Comparison of ENCODE assay signal across 1 fruit fly cellular context in the genomic region with DNA sequence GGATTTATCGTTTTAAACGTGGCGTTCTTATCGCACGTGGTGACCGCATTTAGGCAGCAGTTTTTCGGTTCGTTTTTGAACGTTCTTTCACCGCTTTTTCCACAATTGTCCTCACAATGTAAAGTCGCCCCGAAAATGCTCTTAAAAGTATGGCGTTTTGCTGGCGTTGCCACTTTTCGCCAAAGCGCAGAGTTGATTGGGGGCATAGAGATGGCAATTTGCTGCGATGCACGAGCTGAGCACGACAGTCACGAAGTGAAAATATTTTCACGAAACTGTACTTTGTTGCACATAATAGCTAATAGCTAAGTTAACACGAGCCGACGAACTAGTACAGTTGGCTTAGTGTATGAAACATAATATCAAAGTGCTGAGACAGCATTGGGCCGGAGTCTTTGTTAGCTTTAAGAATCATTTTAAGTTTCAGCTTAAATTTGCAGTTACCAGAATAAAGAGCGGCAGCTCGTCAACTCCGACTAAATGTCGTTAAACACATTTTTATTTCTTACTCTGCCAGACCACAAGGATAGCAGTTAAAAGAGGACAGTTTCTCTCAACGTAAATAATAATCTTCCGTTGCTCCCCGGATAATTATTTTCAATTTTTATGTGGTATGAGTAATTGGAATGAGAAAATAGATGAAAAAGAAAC.
A peak's percentile ranks its signal among the peaks of the same experiment; 100 is the strongest.
TF ChIP-seq lines count a peak whose summit lies in the region.

A gene (minus strand): TSS at position 155 of the 651 bp plus-strand sequence.

TF ChIP-seq in whole organism, embryonic, 481 proteins besides CTCF, POLR2A, EP300 and RAD21 (continued from another document and continues in another):
- no peak for TF ChIP-seq CG12219 (GFP tag; optimal IDR thresholded peaks at IDR 0.05; lab: Kevin White, UChicago)
- no peak for TF ChIP-seq mirr (GFP tag; optimal IDR thresholded peaks at IDR 0.05; lab: Kevin White, UChicago)
- TF ChIP-seq so (GFP tag; IDR thresholded peaks at IDR 0.05; lab: Robert Waterston, UW): no peak
- no peak for TF ChIP-seq CG4854 (GFP tag; optimal IDR thresholded peaks at IDR 0.05; lab: Kevin White, UChicago)
- TF ChIP-seq CG12942 (GFP tag; optimal IDR thresholded peaks at IDR 0.05; lab: Kevin White, UChicago): no peak
- TF ChIP-seq cad (GFP tag; optimal IDR thresholded peaks at IDR 0.05; lab: Kevin White, UChicago): no peak
- TF ChIP-seq CG8765 (GFP tag; IDR thresholded peaks at IDR 0.05; lab: Robert Waterston, UW): peak; percentile 33; the same call in 1 of the 2 replicates
- TF ChIP-seq CG7963 (GFP tag; IDR thresholded peaks at IDR 0.05; lab: Robert Waterston, UW; ENCODE audit: partially characterized antibody): peak; percentile 94
- TF ChIP-seq HLH54F (GFP tag; optimal IDR thresholded peaks at IDR 0.05; lab: Kevin White, UChicago): peak; percentile 42
- TF ChIP-seq yki (optimal IDR thresholded peaks at IDR 0.05; lab: Kevin White, UChicago): no peak
- peak; percentile 54 for TF ChIP-seq CG12659 (GFP tag; optimal IDR thresholded peaks at IDR 0.05; lab: Kevin White, UChicago)
- TF ChIP-seq CG8944 (GFP tag; optimal IDR thresholded peaks at IDR 0.05; lab: Kevin White, UChicago): peak; percentile 39
- TF ChIP-seq slp2 (GFP tag; optimal IDR thresholded peaks at IDR 0.05; lab: Kevin White, UChicago): no peak
- peak; percentile 89 for TF ChIP-seq sna (GFP tag; IDR thresholded peaks at IDR 0.05; lab: Robert Waterston, UW; ENCODE audit: partially characterized antibody)
- TF ChIP-seq scrt (GFP tag; optimal IDR thresholded peaks at IDR 0.05; lab: Kevin White, UChicago): no peak
- TF ChIP-seq CG15696 (tag; optimal IDR thresholded peaks at IDR 0.05; lab: Kevin White, UChicago): no peak
- TF ChIP-seq CG12391 (tag; optimal IDR thresholded peaks at IDR 0.05; lab: Kevin White, UChicago): peak; percentile 2
- peak; percentile 65 for TF ChIP-seq YL-1 (GFP tag; optimal IDR thresholded peaks at IDR 0.05; lab: Kevin White, UChicago)
- TF ChIP-seq CG13287 (GFP tag; IDR thresholded peaks at IDR 0.05; lab: Robert Waterston, UW; ENCODE audit: partially characterized antibody): peak; percentile 90
- TF ChIP-seq CG10274 (GFP tag; optimal IDR thresholded peaks at IDR 0.05; lab: Kevin White, UChicago): no peak
- TF ChIP-seq CG11723 (GFP tag; optimal IDR thresholded peaks at IDR 0.05; lab: Kevin White, UChicago): no peak
- TF ChIP-seq CG14965 (GFP tag; optimal IDR thresholded peaks at IDR 0.05; lab: Kevin White, UChicago; ENCODE audit: borderline replicate concordance): no peak
- peak; percentile 75; the same call in 1 of the 4 replicates for TF ChIP-seq Gug (GFP tag; IDR thresholded peaks at IDR 0.05; lab: Robert Waterston, UW)
- TF ChIP-seq D (optimal IDR thresholded peaks at IDR 0.05; lab: Kevin White, UChicago): peak; percentile 25
- TF ChIP-seq D (GFP tag; optimal IDR thresholded peaks at IDR 0.05; lab: Kevin White, UChicago): no peak
- no peak for TF ChIP-seq Awh (GFP tag; IDR thresholded peaks at IDR 0.05; lab: Robert Waterston, UW)
- no peak for TF ChIP-seq CHES-1-like (GFP tag; optimal IDR thresholded peaks at IDR 0.05; lab: Kevin White, UChicago)
- peak; percentile 58 for TF ChIP-seq sug (tag; optimal IDR thresholded peaks at IDR 0.05; lab: Kevin White, UChicago)
- peak; percentile 92 for TF ChIP-seq HLH4C (GFP tag; IDR thresholded peaks at IDR 0.05; lab: Robert Waterston, UW; ENCODE audit: partially characterized antibody)
- no peak for TF ChIP-seq Dip2 (GFP tag; IDR thresholded peaks at IDR 0.05; lab: Robert Waterston, UW)
- TF ChIP-seq CG11398 (GFP tag; optimal IDR thresholded peaks at IDR 0.05; lab: Kevin White, UChicago): no peak
- TF ChIP-seq CoRest (tag; optimal IDR thresholded peaks at IDR 0.05; lab: Kevin White, UChicago): no peak
- no peak for TF ChIP-seq repo (GFP tag; optimal IDR thresholded peaks at IDR 0.05; lab: Kevin White, UChicago)
- TF ChIP-seq Bteb2 (GFP tag; optimal IDR thresholded peaks at IDR 0.05; lab: Kevin White, UChicago): peak; percentile 39
- no peak for TF ChIP-seq Adf1 (GFP tag; IDR thresholded peaks at IDR 0.05; lab: Robert Waterston, UW)
- TF ChIP-seq D19B (GFP tag; optimal IDR thresholded peaks at IDR 0.05; lab: Kevin White, UChicago): no peak
- TF ChIP-seq dmrt99B (tag; optimal IDR thresholded peaks at IDR 0.05; lab: Kevin White, UChicago): no peak
- peak; percentile 91 for TF ChIP-seq CG9932 (GFP tag; IDR thresholded peaks at IDR 0.05; lab: Robert Waterston, UW)
- no peak for TF ChIP-seq unpg (GFP tag; optimal IDR thresholded peaks at IDR 0.05; lab: Kevin White, UChicago)
- TF ChIP-seq insv (GFP tag; optimal IDR thresholded peaks at IDR 0.05; lab: Kevin White, UChicago): no peak
- peak; percentile 22 to 41 for TF ChIP-seq dpn (GFP tag; optimal IDR thresholded peaks at IDR 0.05; lab: Kevin White, UChicago)
- no peak for TF ChIP-seq Taf1 (GFP tag; IDR thresholded peaks at IDR 0.05; lab: Robert Waterston, UW)
- TF ChIP-seq sima (GFP tag; optimal IDR thresholded peaks at IDR 0.05; lab: Kevin White, UChicago): no peak
- no peak for TF ChIP-seq psq (GFP tag; optimal IDR thresholded peaks at IDR 0.05; lab: Kevin White, UChicago)
- no peak for TF ChIP-seq CG11093 (GFP tag; IDR thresholded peaks at IDR 0.05; lab: Robert Waterston, UW)
- no peak for TF ChIP-seq CG1792 (GFP tag; optimal IDR thresholded peaks at IDR 0.05; lab: Kevin White, UChicago)
- TF ChIP-seq danr (GFP tag; IDR thresholded peaks at IDR 0.05; lab: Robert Waterston, UW): no peak
- no peak for TF ChIP-seq CG10431 (GFP tag; optimal IDR thresholded peaks at IDR 0.05; lab: Kevin White, UChicago)
- peak; percentile 92 for TF ChIP-seq vnd (GFP tag; IDR thresholded peaks at IDR 0.05; lab: Robert Waterston, UW; ENCODE audit: partially characterized antibody)
- no peak for TF ChIP-seq CG16779 (GFP tag; IDR thresholded peaks at IDR 0.05; lab: Robert Waterston, UW)
- peak; percentile 30 for TF ChIP-seq CG9797 (GFP tag; optimal IDR thresholded peaks at IDR 0.05; lab: Kevin White, UChicago)
- TF ChIP-seq grn (GFP tag; optimal IDR thresholded peaks at IDR 0.05; lab: Kevin White, UChicago): no peak
- TF ChIP-seq CG8359 (GFP tag; optimal IDR thresholded peaks at IDR 0.05; lab: Kevin White, UChicago; ENCODE audit: borderline replicate concordance): no peak
- peak; percentile 34 for TF ChIP-seq sens (GFP tag; lab: Kevin White, UChicago)
- TF ChIP-seq run (tag; optimal IDR thresholded peaks at IDR 0.05; lab: Kevin White, UChicago): no peak
- no peak for TF ChIP-seq CG11560 (tag; IDR thresholded peaks at IDR 0.05; lab: Robert Waterston, UW)
- peak; percentile 27; the same call in 1 of the 2 replicates for TF ChIP-seq Poxn (GFP tag; IDR thresholded peaks at IDR 0.05; lab: Robert Waterston, UW)
- no peak for TF ChIP-seq tup (GFP tag; optimal IDR thresholded peaks at IDR 0.05; lab: Kevin White, UChicago)
- no peak for TF ChIP-seq Oaz (GFP tag; IDR thresholded peaks at IDR 0.05; lab: Robert Waterston, UW)
- peak; percentile 97 for TF ChIP-seq CG16813 (GFP tag; IDR thresholded peaks at IDR 0.05; lab: Robert Waterston, UW; ENCODE audit: partially characterized antibody)
- no peak for TF ChIP-seq Spps (tag; optimal IDR thresholded peaks at IDR 0.05; lab: Kevin White, UChicago)
- TF ChIP-seq peb (GFP tag; IDR thresholded peaks at IDR 0.05; lab: Robert Waterston, UW): no peak
- no peak for TF ChIP-seq dan (GFP tag; IDR thresholded peaks at IDR 0.05; lab: Robert Waterston, UW)
- TF ChIP-seq CG10654 (GFP tag; optimal IDR thresholded peaks at IDR 0.05; lab: Kevin White, UChicago): no peak
- peak; percentile 20 for TF ChIP-seq gro (GFP tag; optimal IDR thresholded peaks at IDR 0.05; lab: Kevin White, UChicago)
- peak; percentile 97 for TF ChIP-seq MBD-R2 (GFP tag; IDR thresholded peaks at IDR 0.05; lab: Robert Waterston, UW)
- TF ChIP-seq TFAM (GFP tag; optimal IDR thresholded peaks at IDR 0.05; lab: Kevin White, UChicago): no peak
- peak; percentile 38 for TF ChIP-seq CG9876 (GFP tag; optimal IDR thresholded peaks at IDR 0.05; lab: Kevin White, UChicago)
- TF ChIP-seq crp (GFP tag; optimal IDR thresholded peaks at IDR 0.05; lab: Kevin White, UChicago): peak in 1 of 2 experiments; percentile 28
- TF ChIP-seq CG16815 (GFP tag; optimal IDR thresholded peaks at IDR 0.05; lab: Kevin White, UChicago): no peak
- no peak for TF ChIP-seq C15 (GFP tag; IDR thresholded peaks at IDR 0.05; lab: Robert Waterston, UW)
- no peak for TF ChIP-seq cas (GFP tag; IDR thresholded peaks at IDR 0.05; lab: Robert Waterston, UW)
- no peak for TF ChIP-seq fd102C (GFP tag; optimal IDR thresholded peaks at IDR 0.05; lab: Kevin White, UChicago)
- TF ChIP-seq Meics (GFP tag; optimal IDR thresholded peaks at IDR 0.05; lab: Kevin White, UChicago): no peak
- TF ChIP-seq CG14710 (tag; optimal IDR thresholded peaks at IDR 0.05; lab: Kevin White, UChicago): peak; percentile 16
- TF ChIP-seq kay (GFP tag; optimal IDR thresholded peaks at IDR 0.05; lab: Kevin White, UChicago): no peak
- TF ChIP-seq CG2129 (GFP tag; IDR thresholded peaks at IDR 0.05; lab: Robert Waterston, UW; ENCODE audit: partially characterized antibody): peak; percentile 80
- TF ChIP-seq CG1647 (GFP tag; optimal IDR thresholded peaks at IDR 0.05; lab: Kevin White, UChicago): peak; percentile 35
- peak; percentile 5 for TF ChIP-seq Dip3 (GFP tag; optimal IDR thresholded peaks at IDR 0.05; lab: Kevin White, UChicago)
- TF ChIP-seq CG1603 (tag; optimal IDR thresholded peaks at IDR 0.05; lab: Kevin White, UChicago): peak; percentile 75
- no peak for TF ChIP-seq Hr78 (GFP tag; optimal IDR thresholded peaks at IDR 0.05; lab: Kevin White, UChicago)
- TF ChIP-seq CG6791 (GFP tag; IDR thresholded peaks at IDR 0.05; lab: Robert Waterston, UW; ENCODE audit: partially characterized antibody): peak; percentile 98
- no peak for TF ChIP-seq kni (GFP tag; optimal IDR thresholded peaks at IDR 0.05; lab: Kevin White, UChicago)
- TF ChIP-seq sisA (GFP tag; IDR thresholded peaks at IDR 0.05; lab: Robert Waterston, UW): peak; percentile 38
- no peak for TF ChIP-seq her (GFP tag; optimal IDR thresholded peaks at IDR 0.05; lab: Kevin White, UChicago)
- TF ChIP-seq CG7928 (GFP tag; optimal IDR thresholded peaks at IDR 0.05; lab: Kevin White, UChicago): no peak
- TF ChIP-seq wek (GFP tag; optimal IDR thresholded peaks at IDR 0.05; lab: Kevin White, UChicago): no peak
- TF ChIP-seq usp (GFP tag; optimal IDR thresholded peaks at IDR 0.05; lab: Kevin White, UChicago): no peak
- TF ChIP-seq CG42726 (GFP tag; IDR thresholded peaks at IDR 0.05; lab: Robert Waterston, UW; ENCODE audit: partially characterized antibody): peak; percentile 99
- peak; percentile 88 for TF ChIP-seq trem (tag; optimal IDR thresholded peaks at IDR 0.05; lab: Kevin White, UChicago)
- peak; percentile 62; the same call in 1 of the 2 replicates for TF ChIP-seq sob (GFP tag; IDR thresholded peaks at IDR 0.05; lab: Robert Waterston, UW)
- peak; percentile 18 for TF ChIP-seq CG13775 (GFP tag; optimal IDR thresholded peaks at IDR 0.05; lab: Kevin White, UChicago)
- no peak for TF ChIP-seq CG13894 (tag; optimal IDR thresholded peaks at IDR 0.05; lab: Kevin White, UChicago)
- no peak for TF ChIP-seq gt (GFP tag; IDR thresholded peaks at IDR 0.05; lab: Robert Waterston, UW)
- no peak for TF ChIP-seq CG10321 (GFP tag; IDR thresholded peaks at IDR 0.05; lab: Robert Waterston, UW)
- no peak for TF ChIP-seq Atf6 (GFP tag; IDR thresholded peaks at IDR 0.05; lab: Robert Waterston, UW)
- TF ChIP-seq trh (GFP tag; optimal IDR thresholded peaks at IDR 0.05; lab: Kevin White, UChicago): no peak
- TF ChIP-seq pros (GFP tag; optimal IDR thresholded peaks at IDR 0.05; lab: Kevin White, UChicago): no peak
- TF ChIP-seq nmo (GFP tag; optimal IDR thresholded peaks at IDR 0.05; lab: Kevin White, UChicago): peak; percentile 43
- TF ChIP-seq amos (GFP tag; IDR thresholded peaks at IDR 0.05; lab: Robert Waterston, UW; ENCODE audit: partially characterized antibody): peak; percentile 98
- TF ChIP-seq sens-2 (GFP tag; IDR thresholded peaks at IDR 0.05; lab: Robert Waterston, UW): no peak
- TF ChIP-seq lov (optimal IDR thresholded peaks at IDR 0.05; lab: Kevin White, UChicago): no peak
- TF ChIP-seq lov (GFP tag; IDR thresholded peaks at IDR 0.05; lab: Robert Waterston, UW): 0 out of 3 replicates have a peak, but pooled peaks have one; percentile 5
- no peak for TF ChIP-seq prd (optimal IDR thresholded peaks at IDR 0.05; lab: Kevin White, UChicago)
- peak; percentile 61 for TF ChIP-seq prd (GFP tag; IDR thresholded peaks at IDR 0.05; lab: Robert Waterston, UW)
- TF ChIP-seq zf30C (GFP tag; optimal IDR thresholded peaks at IDR 0.05; lab: Kevin White, UChicago): no peak
- TF ChIP-seq CG12769 (tag; optimal IDR thresholded peaks at IDR 0.05; lab: Kevin White, UChicago): no peak
- TF ChIP-seq Usf (GFP tag; optimal IDR thresholded peaks at IDR 0.05; lab: Kevin White, UChicago): no peak
- TF ChIP-seq Antp (GFP tag; optimal IDR thresholded peaks at IDR 0.05; lab: Kevin White, UChicago): peak; percentile 47
- TF ChIP-seq CG10543 (GFP tag; optimal IDR thresholded peaks at IDR 0.05; lab: Kevin White, UChicago): no peak
- TF ChIP-seq CG2120 (GFP tag; optimal IDR thresholded peaks at IDR 0.05; lab: Kevin White, UChicago): peak; percentile 59
- no peak for TF ChIP-seq Dek (tag; optimal IDR thresholded peaks at IDR 0.05; lab: Kevin White, UChicago)
- no peak for TF ChIP-seq gem (tag; optimal IDR thresholded peaks at IDR 0.05; lab: Kevin White, UChicago)
- TF ChIP-seq slou (GFP tag; optimal IDR thresholded peaks at IDR 0.05; lab: Kevin White, UChicago): no peak
- no peak for TF ChIP-seq CG12104 (GFP tag; optimal IDR thresholded peaks at IDR 0.05; lab: Kevin White, UChicago)
- TF ChIP-seq Hr51 (GFP tag; optimal IDR thresholded peaks at IDR 0.05; lab: Kevin White, UChicago): no peak
- TF ChIP-seq CG13424 (tag; optimal IDR thresholded peaks at IDR 0.05; lab: Kevin White, UChicago): peak; percentile 3
- no peak for TF ChIP-seq Neu2 (GFP tag; optimal IDR thresholded peaks at IDR 0.05; lab: Kevin White, UChicago; ENCODE audit: borderline replicate concordance)
- no peak for TF ChIP-seq bcd (GFP tag; optimal IDR thresholded peaks at IDR 0.05; lab: Kevin White, UChicago)
- no peak for TF ChIP-seq CG8089 (GFP tag; optimal IDR thresholded peaks at IDR 0.05; lab: Kevin White, UChicago)
- no peak for TF ChIP-seq CG18011 (GFP tag; optimal IDR thresholded peaks at IDR 0.05; lab: Kevin White, UChicago)
- TF ChIP-seq Sox102F (GFP tag; optimal IDR thresholded peaks at IDR 0.05; lab: Kevin White, UChicago): no peak
- TF ChIP-seq Bgb (GFP tag; IDR thresholded peaks at IDR 0.05; lab: Robert Waterston, UW; ENCODE audit: partially characterized antibody): peak; percentile 98
- TF ChIP-seq tin (GFP tag; optimal IDR thresholded peaks at IDR 0.05; lab: Kevin White, UChicago): peak; percentile 33
- peak; percentile 47 for TF ChIP-seq CG33213 (GFP tag; optimal IDR thresholded peaks at IDR 0.05; lab: Kevin White, UChicago)
